Fruit fly (Drosophila melanogaster) whole organism, embryonic: Measurements from ENCODE around the gene CG8774.

Experiments
- CG11560 ChIP-seq: fragments of 200-800 bp; sonication (Bioruptor generic); IDR thresholded peaks from 3 replicates; pipeline ENCODE4 v1.3.6; 2022; ENCODE audit warnings: missing biosample characterization, missing genetic modification characterization
- CG12104 ChIP-seq: fragments of 200-800 bp; sonication (Bioruptor generic); optimal IDR thresholded peaks from 3 replicates; lab custom pipeline; 2016; ENCODE audit warnings: missing biosample characterization, missing genetic modification characterization
- CG12659 ChIP-seq: fragments of 200-800 bp; sonication (Bioruptor generic); optimal IDR thresholded peaks from 3 replicates; lab custom pipeline; 2017; ENCODE audit warnings: mild to moderate bottlenecking, missing biosample characterization, missing genetic modification reagents, missing genetic modification characterization
- CG13287 ChIP-seq: fragments of 200-800 bp; sonication (Bioruptor generic); IDR thresholded peaks from 2 replicates; pipeline ENCODE4 v1.3.6; 2022; ENCODE audit warnings: missing biosample characterization, missing genetic modification characterization; ENCODE audit not compliant: partially characterized antibody
- CG14441 ChIP-seq: fragments of 200-800 bp; sonication (Bioruptor generic); IDR thresholded peaks from 2 replicates; pipeline ENCODE4 v1.3.6; 2022; ENCODE audit warnings: missing biosample characterization, missing genetic modification characterization
- CG17612 ChIP-seq: fragments of 200-800 bp; sonication (Bioruptor generic); IDR thresholded peaks from 2 replicates; pipeline ENCODE4 v1.3.6; 2022; ENCODE audit warnings: missing biosample characterization, missing genetic modification characterization
- CG2116 ChIP-seq: fragments of 200-800 bp; sonication (Bioruptor generic); optimal IDR thresholded peaks from 3 replicates; lab custom pipeline; 2018; ENCODE audit warnings: missing biosample characterization, mild to moderate bottlenecking, missing genetic modification characterization
- CG2678 ChIP-seq: fragments of 200-800 bp; sonication (Bioruptor generic); optimal IDR thresholded peaks from 3 replicates; lab custom pipeline; 2019; ENCODE audit warnings: missing biosample characterization, mild to moderate bottlenecking, missing genetic modification characterization, moderate library complexity
- CG30431 ChIP-seq: fragments of 200-800 bp; sonication (Bioruptor generic); optimal IDR thresholded peaks from 2 replicates; lab custom pipeline; 2017; ENCODE audit warnings: missing biosample characterization, missing genetic modification characterization
- CG3065 ChIP-seq: fragments of 200-800 bp; sonication (Bioruptor generic); optimal IDR thresholded peaks from 2 replicates; lab custom pipeline; 2016; ENCODE audit warnings: missing biosample characterization, missing genetic modification characterization
- CG4328 ChIP-seq: fragments of 200-800 bp; sonication (Bioruptor generic); optimal IDR thresholded peaks from 3 replicates; lab custom pipeline; 2017; ENCODE audit warnings: missing biosample characterization, missing genetic modification reagents, missing genetic modification characterization
- CG6654 ChIP-seq: fragments of 200-800 bp; sonication (Bioruptor generic); optimal IDR thresholded peaks from 2 replicates; lab custom pipeline; 2017; ENCODE audit warnings: missing biosample characterization, mild to moderate bottlenecking, missing genetic modification characterization
- CG6683 ChIP-seq: fragments of 200-800 bp; sonication (Bioruptor generic); optimal IDR thresholded peaks from 2 replicates; lab custom pipeline; 2017; ENCODE audit warnings: missing biosample characterization, mild to moderate bottlenecking, missing genetic modification characterization, missing genetic modification reagents
- CG6689 ChIP-seq: fragments of 200-800 bp; sonication (Bioruptor generic); IDR thresholded peaks from 2 replicates; pipeline ENCODE4 v1.3.6; 2022; ENCODE audit warnings: missing biosample characterization, missing genetic modification characterization
- CG7745 ChIP-seq: fragments of 200-800 bp; sonication (Bioruptor generic); optimal IDR thresholded peaks from 2 replicates; lab custom pipeline; 2018; ENCODE audit warnings: missing biosample characterization, mild to moderate bottlenecking, missing genetic modification characterization, moderate library complexity
- CG7928 ChIP-seq: fragments of 200-800 bp; sonication (Bioruptor generic); optimal IDR thresholded peaks from 2 replicates; lab custom pipeline; 2017; ENCODE audit warnings: missing biosample characterization, mild to moderate bottlenecking, missing genetic modification characterization
- CG9215 ChIP-seq: fragments of 200-800 bp; sonication (Bioruptor generic); IDR thresholded peaks from 2 replicates; pipeline ENCODE4 v1.3.6; 2022; ENCODE audit warnings: missing biosample characterization, missing genetic modification characterization
- CHES-1-like ChIP-seq: fragments of 200-800 bp; sonication (Bioruptor generic); optimal IDR thresholded peaks from 2 replicates; lab custom pipeline; 2016; ENCODE audit warnings: missing biosample characterization, missing genetic modification characterization
- CTCF ChIP-seq: fragments of 200-800 bp; sonication (Bioruptor generic); optimal IDR thresholded peaks from 2 replicates; lab custom pipeline; 2017; ENCODE audit warnings: missing biosample characterization, mild to moderate bottlenecking, missing genetic modification characterization, moderate library complexity
- Chrac-16 ChIP-seq: fragments of 200-800 bp; sonication (Bioruptor generic); optimal IDR thresholded peaks from 3 replicates; lab custom pipeline; 2016; ENCODE audit warnings: missing biosample characterization, missing genetic modification characterization
- CoRest ChIP-seq: fragments of 200-800 bp; sonication (Bioruptor generic); optimal IDR thresholded peaks from 3 replicates; lab custom pipeline; 2018; ENCODE audit warnings: missing biosample characterization, mild to moderate bottlenecking, missing genetic modification characterization, moderate library complexity
- CrebB ChIP-seq: fragments of 200-800 bp; sonication (Bioruptor generic); optimal IDR thresholded peaks from 3 replicates; lab custom pipeline; 2018; ENCODE audit warnings: missing biosample characterization, mild to moderate bottlenecking, missing genetic modification characterization
- D19A ChIP-seq: fragments of 200-800 bp; optimal IDR thresholded peaks from 3 replicates; lab custom pipeline; 2019; ENCODE audit warnings: missing biosample characterization, mild to moderate bottlenecking, missing genetic modification characterization, moderate library complexity
- Dp ChIP-seq: fragments of 200-800 bp; sonication (Bioruptor generic); optimal IDR thresholded peaks from 2 replicates; lab custom pipeline; 2018; ENCODE audit warnings: missing biosample characterization, mild to moderate bottlenecking, missing genetic modification characterization, moderate library complexity
- H15 ChIP-seq: fragments of 200-800 bp; sonication (Bioruptor generic); IDR thresholded peaks from 3 replicates; pipeline ENCODE4 v1.3.6; 2022; ENCODE audit warnings: missing biosample characterization, missing genetic modification characterization
- HLHmδ ChIP-seq: fragments of 200-800 bp; sonication (Bioruptor generic); optimal IDR thresholded peaks from 2 replicates; lab custom pipeline; 2018; ENCODE audit warnings: missing biosample characterization, mild to moderate bottlenecking, missing genetic modification characterization, moderate library complexity
- MESR4 ChIP-seq: fragments of 200-800 bp; sonication (Bioruptor generic); optimal IDR thresholded peaks from 2 replicates; lab custom pipeline; 2018; ENCODE audit warnings: missing biosample characterization, mild to moderate bottlenecking, missing genetic modification characterization, moderate library complexity
- Mrtf ChIP-seq: fragments of 200-800 bp; sonication (Bioruptor generic); IDR thresholded peaks from 3 replicates; pipeline ENCODE4 v1.3.6; 2022; ENCODE audit warnings: missing biosample characterization, missing genetic modification characterization
- NC2α ChIP-seq: fragments of 200-800 bp; sonication (Bioruptor generic); optimal IDR thresholded peaks from 2 replicates; lab custom pipeline; 2016; ENCODE audit warnings: missing biosample characterization, missing genetic modification characterization
- Nf-YC ChIP-seq: fragments of 200-800 bp; optimal IDR thresholded peaks from 3 replicates; lab custom pipeline; 2019; ENCODE audit warnings: missing biosample characterization, mild to moderate bottlenecking, missing genetic modification characterization, moderate library complexity
- Ravus ChIP-seq: fragments of 200-800 bp; sonication (Bioruptor generic); IDR thresholded peaks from 2 replicates; pipeline ENCODE4 v1.3.6; 2022; ENCODE audit warnings: missing biosample characterization, missing genetic modification characterization
- Side ChIP-seq: fragments of 200-800 bp; sonication (Bioruptor generic); optimal IDR thresholded peaks from 2 replicates; lab custom pipeline; 2016; ENCODE audit warnings: missing biosample characterization, missing genetic modification characterization
- Spps ChIP-seq: fragments of 200-800 bp; sonication (Bioruptor generic); optimal IDR thresholded peaks from 2 replicates; lab custom pipeline; 2018; ENCODE audit warnings: missing biosample characterization, mild to moderate bottlenecking, missing genetic modification characterization
- Ssrp ChIP-seq: fragments of 200-800 bp; sonication (Bioruptor generic); optimal IDR thresholded peaks from 2 replicates; lab custom pipeline; 2018; ENCODE audit warnings: missing biosample characterization, mild to moderate bottlenecking, missing genetic modification characterization, moderate library complexity
- bab2 ChIP-seq: fragments of 200-800 bp; sonication (Bioruptor generic); optimal IDR thresholded peaks from 2 replicates; lab custom pipeline; 2016; ENCODE audit warnings: missing biosample characterization, missing genetic modification characterization
- bowl ChIP-seq: fragments of 200-800 bp; sonication (Bioruptor generic); IDR thresholded peaks from 2 replicates; pipeline ENCODE4 v1.3.6; 2022; ENCODE audit warnings: missing biosample characterization, missing genetic modification characterization
- cg ChIP-seq: fragments of 200-800 bp; sonication (Bioruptor generic); optimal IDR thresholded peaks from 3 replicates; lab custom pipeline; 2019; ENCODE audit warnings: missing biosample characterization, mild to moderate bottlenecking, missing genetic modification characterization, moderate library complexity
- ci ChIP-seq: fragments of 200-800 bp; sonication (Bioruptor generic); IDR thresholded peaks from 3 replicates; pipeline ENCODE4 v1.3.6; 2022; ENCODE audit warnings: missing biosample characterization, missing genetic modification characterization
- danr ChIP-seq: fragments of 200-800 bp; sonication (Bioruptor generic); IDR thresholded peaks from 2 replicates; pipeline ENCODE4 v1.3.6; 2022; ENCODE audit warnings: missing biosample characterization, missing genetic modification characterization
- disco-r ChIP-seq: fragments of 200-800 bp; sonication (Bioruptor generic); optimal IDR thresholded peaks from 2 replicates; lab custom pipeline; 2016; ENCODE audit warnings: missing biosample characterization, missing genetic modification characterization
- grn ChIP-seq: fragments of 200-800 bp; sonication (Bioruptor generic); optimal IDR thresholded peaks from 3 replicates; lab custom pipeline; 2017; ENCODE audit warnings: missing biosample characterization, missing genetic modification characterization
- gsb ChIP-seq: fragments of 200-800 bp; sonication (Bioruptor generic); IDR thresholded peaks from 2 replicates; pipeline ENCODE4 v1.3.6; 2022; ENCODE audit warnings: missing biosample characterization, missing genetic modification characterization
- ham ChIP-seq: fragments of 200-800 bp; sonication (Bioruptor generic); IDR thresholded peaks from 2 replicates; pipeline ENCODE4 v1.3.6; 2022; ENCODE audit warnings: missing biosample characterization, missing genetic modification characterization
- hth ChIP-seq: fragments of >200 bp; optimal IDR thresholded peaks from 2 replicates; lab custom pipeline; 2017; ENCODE audit warnings: inconsistent platforms
- jing ChIP-seq: fragments of 200-800 bp; sonication (Bioruptor generic); optimal IDR thresholded peaks from 2 replicates; lab custom pipeline; 2018; ENCODE audit warnings: missing biosample characterization, mild to moderate bottlenecking, missing genetic modification characterization
- odd ChIP-seq: fragments of 200-800 bp; sonication (Bioruptor generic); optimal IDR thresholded peaks from 2 replicates; lab custom pipeline; 2017; ENCODE audit warnings: missing biosample characterization, mild to moderate bottlenecking, missing genetic modification characterization
- sd ChIP-seq: fragments of 200-800 bp; sonication (Bioruptor generic); optimal IDR thresholded peaks from 3 replicates; lab custom pipeline; 2018; ENCODE audit warnings: missing biosample characterization, mild to moderate bottlenecking, missing genetic modification characterization, moderate library complexity
- seq ChIP-seq: fragments of 200-800 bp; sonication (Bioruptor generic); IDR thresholded peaks from 2 replicates; pipeline ENCODE4 v1.3.6; 2022; ENCODE audit warnings: missing biosample characterization, missing genetic modification characterization
- sr ChIP-seq: fragments of 200-800 bp; sonication (Bioruptor generic); IDR thresholded peaks from 3 replicates; pipeline ENCODE4 v1.3.6; 2022; ENCODE audit warnings: missing biosample characterization, missing genetic modification characterization
- ssp ChIP-seq: fragments of 200-800 bp; sonication (Bioruptor generic); IDR thresholded peaks from 2 replicates; pipeline ENCODE4 v1.3.6; 2022; ENCODE audit warnings: missing biosample characterization, missing genetic modification characterization
- z ChIP-seq: fragments of 200-800 bp; sonication (Bioruptor generic); IDR thresholded peaks from 3 replicates; pipeline ENCODE4 v1.3.6; 2022; ENCODE audit warnings: missing biosample characterization, missing genetic modification characterization
- zf30C ChIP-seq: fragments of 200-800 bp; sonication (Bioruptor generic); optimal IDR thresholded peaks from 3 replicates; lab custom pipeline; 2018; ENCODE audit warnings: missing biosample characterization, mild to moderate bottlenecking, missing genetic modification characterization

The CG8774 gene

dm6 chr3R:13264061-13264661 lies 34.4 kb upstream of the CG8774 start, which contains the start of gene Ravus (continued):
- TF ChIP-seq Ravus (GFP tag; lab: Robert Waterston, UW) (peak; percentile 22; the same call in 1 of the 2 replicates), ham (GFP tag; lab: Robert Waterston, UW) (no peak), CG2116 (GFP tag; lab: Kevin White, UChicago) (peak; percentile 83), CG9215 (GFP tag; lab: Robert Waterston, UW) (peak; percentile 55; the same call in 1 of the 2 replicates), Spps (tag; lab: Kevin White, UChicago) (no peak), CG30431 (GFP tag; lab: Kevin White, UChicago) (no peak), z (GFP tag; lab: Robert Waterston, UW) (no peak), grn (GFP tag; lab: Kevin White, UChicago) (no peak), seq (GFP tag; lab: Robert Waterston, UW) (no peak), CTCF (GFP tag; lab: Kevin White, UChicago) (no peak), CG11560 (tag; lab: Robert Waterston, UW) (no peak), ssp (peak; percentile 18; the same call in 1 of the 2 replicates), CG3065 (GFP tag; lab: Kevin White, UChicago) (no peak), sd (tag; lab: Kevin White, UChicago) (no peak), odd (GFP tag; lab: Kevin White, UChicago) (no peak), D19A (no peak), CG12659 (GFP tag; lab: Kevin White, UChicago) (peak; percentile 72), Mrtf (GFP tag; lab: Robert Waterston, UW) (no peak), MESR4 (peak; percentile 37), NC2α (GFP tag; lab: Kevin White, UChicago) (no peak), gsb (GFP tag; lab: Robert Waterston, UW) (no peak), CoRest (tag; lab: Kevin White, UChicago) (peak; percentile 79), bab2 (peak; percentile 44), bowl (no peak), zf30C (no peak), danr (no peak), sr (GFP tag; lab: Robert Waterston, UW) (no peak), CG14441 (GFP tag; lab: Robert Waterston, UW) (no peak), CrebB (tag; lab: Kevin White, UChicago) (no peak), disco-r (GFP tag; lab: Kevin White, UChicago) (no peak), CG6689 (GFP tag; lab: Robert Waterston, UW) (no peak; the same call in 1 of the 2 replicates), CG6654 (no peak), Nf-YC (tag; lab: Kevin White, UChicago) (peak; percentile 55), cg (no peak), HLHmδ (GFP tag; lab: Kevin White, UChicago) (no peak), CG6683 (GFP tag; lab: Kevin White, UChicago) (no peak), CG13287 (GFP tag; lab: Robert Waterston, UW) (no peak), Side (GFP tag; lab: Kevin White, UChicago) (peak; percentile 23), Dp (GFP tag; lab: Kevin White, UChicago) (peak; percentile 68), jing (no peak), CG4328 (no peak), Ssrp (peak; percentile 40), H15 (GFP tag; lab: Robert Waterston, UW) (0 out of 3 replicates have a peak, but pooled peaks have one; percentile 2), CG12104 (no peak), hth (lab: Kevin White, UChicago) (no peak), CG7745 (tag; lab: Kevin White, UChicago) (no peak), CG2678 (no peak), ci (no peak), CHES-1-like (peak; percentile 52), Chrac-16 (peak; percentile 47), CG7928 (GFP tag; lab: Kevin White, UChicago) (no peak), CG17612 (GFP tag; lab: Robert Waterston, UW) (no peak)
